Worm (Caenorhabditis elegans) whole organism, young adult: ENCODE data around the gene Y47D7A.19.

Experiments
- B0336.3 ChIP-seq: fragments of 200-800 bp; sonication (Bioruptor generic); IDR thresholded peaks from 2 replicates; pipeline ENCODE4 v1.3.6; 2022; ENCODE audit warnings: missing genetic modification characterization, missing compliant biosample characterization
- C17E4.6 ChIP-seq: fragments of 200-800 bp; sonication (Bioruptor generic); IDR thresholded peaks from 2 replicates; pipeline ENCODE4 v1.3.6; 2022; ENCODE audit warnings: missing genetic modification reagents, missing genetic modification characterization, missing compliant biosample characterization
- D2030.7 ChIP-seq: fragments of 200-800 bp; sonication (Bioruptor generic); IDR thresholded peaks from 2 replicates; pipeline ENCODE4 v1.3.6; 2022; ENCODE audit warnings: missing genetic modification reagents, missing genetic modification characterization, missing compliant biosample characterization
- F23B12.7 ChIP-seq: sonication (generic microtip); optimal IDR thresholded peaks from 2 replicates; lab custom pipeline; 2017; ENCODE audit warnings: missing genetic modification characterization, mild to moderate bottlenecking, missing compliant biosample characterization, antibody characterized with exemption, moderate library complexity; ENCODE audit not compliant: insufficient read depth
- F33H1.4 ChIP-seq: fragments of 200-800 bp; sonication (Bioruptor generic); IDR thresholded peaks from 2 replicates; pipeline ENCODE4 v1.3.6; 2022; ENCODE audit warnings: missing genetic modification reagents, missing genetic modification characterization, missing compliant biosample characterization
- F37B4.10 ChIP-seq: fragments of 200-800 bp; sonication (Bioruptor generic); IDR thresholded peaks from 2 replicates; pipeline ENCODE4 v1.3.6; 2022; ENCODE audit warnings: missing genetic modification characterization, missing compliant biosample characterization
- F49E8.2 ChIP-seq: sonication (generic microtip); optimal IDR thresholded peaks from 3 replicates; lab custom pipeline; 2017; ENCODE audit warnings: missing genetic modification characterization, mild to moderate bottlenecking, missing compliant biosample characterization, antibody characterized with exemption, moderate library complexity; ENCODE audit not compliant: insufficient read depth
- K11D2.4 ChIP-seq: fragments of 200-800 bp; sonication (Bioruptor generic); IDR thresholded peaks from 2 replicates; pipeline ENCODE4 v1.3.6; 2022; ENCODE audit warnings: missing genetic modification reagents, missing genetic modification characterization, missing compliant biosample characterization
- T07F8.4 ChIP-seq: sonication (generic microtip); optimal IDR thresholded peaks from 2 replicates; lab custom pipeline; 2016; ENCODE audit warnings: mild to moderate bottlenecking, missing genetic modification characterization, moderate library complexity, missing compliant biosample characterization
- Y53G8AR.9 ChIP-seq: fragments of 200-800 bp; sonication (Bioruptor generic); conservative IDR thresholded peaks from 2 replicates; pipeline ENCODE4 v1.3.6; 2022; ENCODE audit warnings: missing genetic modification reagents, missing genetic modification characterization, missing compliant biosample characterization
- attf-5 ChIP-seq: fragments of 200-800 bp; sonication (Bioruptor generic); optimal IDR thresholded peaks from 2 replicates; lab custom pipeline; 2018; ENCODE audit warnings: mild to moderate bottlenecking, missing genetic modification characterization, missing compliant biosample characterization
- attf-6 ChIP-seq: fragments of 200-800 bp; sonication (Bioruptor generic); IDR thresholded peaks from 2 replicates; pipeline ENCODE4 v1.3.6; 2022; ENCODE audit warnings: missing genetic modification reagents, missing genetic modification characterization, missing compliant biosample characterization
- ceh-100 ChIP-seq: fragments of 200-800 bp; sonication (Bioruptor generic); IDR thresholded peaks from 2 replicates; pipeline ENCODE4 v1.3.6; 2022; ENCODE audit warnings: missing genetic modification reagents, missing genetic modification characterization, missing compliant biosample characterization
- ceh-27 ChIP-seq: fragments of 200-800 bp; sonication (Bioruptor generic); optimal IDR thresholded peaks from 2 replicates; lab custom pipeline; 2018; ENCODE audit warnings: mild to moderate bottlenecking, missing genetic modification characterization, moderate library complexity, missing compliant biosample characterization
- dox-1 ChIP-seq: fragments of 200-800 bp; sonication (Bioruptor generic); IDR thresholded peaks from 2 replicates; pipeline ENCODE4 v1.3.6; 2022; ENCODE audit warnings: missing genetic modification reagents, missing genetic modification characterization, missing compliant biosample characterization
- dpl-1 ChIP-seq: fragments of 150-350 bp; optimal IDR thresholded peaks from 2 replicates; lab custom pipeline; 2014; ENCODE audit warnings: missing biosample characterization, missing genetic modification reagents, missing genetic modification characterization
- efl-1 ChIP-seq: fragments of 150-350 bp; optimal IDR thresholded peaks from 2 replicates; lab custom pipeline; 2014; ENCODE audit warnings: missing biosample characterization, missing genetic modification reagents, missing genetic modification characterization
- egl-44 ChIP-seq: fragments of 200-800 bp; sonication (Bioruptor generic); IDR thresholded peaks from 2 replicates; pipeline ENCODE4 v1.3.6; 2022; ENCODE audit warnings: missing genetic modification reagents, missing genetic modification characterization, missing compliant biosample characterization
- gei-17 ChIP-seq: fragments of 200-800 bp; sonication (Bioruptor generic); optimal IDR thresholded peaks from 2 replicates; lab custom pipeline; 2018; ENCODE audit warnings: mild to moderate bottlenecking, missing genetic modification characterization, missing compliant biosample characterization
- him-1 ChIP-seq: sonication (generic microtip); optimal IDR thresholded peaks from 2 replicates; lab custom pipeline; 2016; ENCODE audit warnings: missing genotype, missing genetic modification reagents, missing genetic modification characterization, missing compliant biosample characterization
- hmg-1.2 ChIP-seq: fragments of 200-800 bp; sonication (Bioruptor generic); IDR thresholded peaks from 2 replicates; pipeline ENCODE4 v1.3.6; 2022; ENCODE audit warnings: missing genetic modification reagents, missing genetic modification characterization, missing compliant biosample characterization
- hsf-1 ChIP-seq: fragments of 200-800 bp; sonication (Bioruptor generic); IDR thresholded peaks from 2 replicates; pipeline ENCODE4 v1.3.6; 2022; ENCODE audit warnings: missing genetic modification reagents, missing genetic modification characterization, missing compliant biosample characterization
- let-607 ChIP-seq, 2 experiments: fragments of 200-800 bp in 1 of 2; sonication (Bioruptor generic) in 1 of 2; sonication (generic microtip) in 1 of 2; optimal IDR thresholded peaks; 2 replicates each; lab custom pipeline; 2016 to 2018; ENCODE audit warnings: mild to moderate bottlenecking in 2 of 2, missing compliant biosample characterization in 2 of 2, missing genetic modification characterization in 2 of 2, moderate library complexity in 2 of 2, missing genotype in 1 of 2
- lin-35 ChIP-seq, 3 experiments: fragments of 150-350 bp in 2 of 3; sonication (generic microtip) in 1 of 3; optimal IDR thresholded peaks; 2 replicates each; lab custom pipeline; 2014 to 2018; ENCODE audit warnings: missing biosample characterization in 3 of 3, missing genetic modification characterization in 3 of 3, missing genetic modification reagents in 3 of 3
- lin-40 ChIP-seq: sonication (generic microtip); optimal IDR thresholded peaks from 2 replicates; lab custom pipeline; 2016; ENCODE audit warnings: missing genetic modification characterization, mild to moderate bottlenecking, missing compliant biosample characterization, missing genotype, missing genetic modification reagents
- lin-54 ChIP-seq: fragments of 200-800 bp; sonication (Bioruptor generic); optimal IDR thresholded peaks from 2 replicates; lab custom pipeline; 2018; ENCODE audit warnings: mild to moderate bottlenecking, missing genetic modification characterization, missing compliant biosample characterization
- lsl-1 ChIP-seq: fragments of 200-800 bp; sonication (Bioruptor generic); optimal IDR thresholded peaks from 2 replicates; lab custom pipeline; 2018; ENCODE audit warnings: mild to moderate bottlenecking, missing genetic modification characterization, moderate library complexity, missing compliant biosample characterization
- madf-6 ChIP-seq: fragments of 200-800 bp; sonication (Bioruptor generic); IDR thresholded peaks from 2 replicates; pipeline ENCODE4 v1.3.6; 2022; ENCODE audit warnings: missing genetic modification reagents, missing genetic modification characterization, missing compliant biosample characterization
- madf-8 ChIP-seq: fragments of 200-800 bp; sonication (Bioruptor generic); conservative IDR thresholded peaks from 2 replicates; pipeline ENCODE4 v1.3.6; 2022; ENCODE audit warnings: missing genetic modification reagents, missing genetic modification characterization, missing compliant biosample characterization
- mcd-1 ChIP-seq: fragments of 200-800 bp; sonication (Bioruptor generic); IDR thresholded peaks from 2 replicates; pipeline ENCODE4 v1.3.6; 2022; ENCODE audit warnings: missing genetic modification reagents, missing genetic modification characterization, missing compliant biosample characterization
- mxl-1 ChIP-seq: sonication (generic microtip); optimal IDR thresholded peaks from 2 replicates; lab custom pipeline; 2016; ENCODE audit warnings: missing genetic modification characterization, missing compliant biosample characterization
- nfya-2 ChIP-seq: fragments of 200-800 bp; sonication (Bioruptor generic); IDR thresholded peaks from 2 replicates; pipeline ENCODE4 v1.3.6; 2022; ENCODE audit warnings: missing genetic modification reagents, missing genetic modification characterization, missing compliant biosample characterization
- nhr-27 ChIP-seq: fragments of 200-800 bp; sonication (Bioruptor generic); optimal IDR thresholded peaks from 2 replicates; lab custom pipeline; 2018; ENCODE audit warnings: mild to moderate bottlenecking, missing genetic modification characterization, moderate library complexity, missing compliant biosample characterization
- nhr-80 ChIP-seq: sonication (generic microtip); optimal IDR thresholded peaks from 2 replicates; lab custom pipeline; 2016; ENCODE audit warnings: missing genetic modification characterization, missing compliant biosample characterization
- pbrm-1 ChIP-seq: fragments of 200-800 bp; sonication (Bioruptor generic); IDR thresholded peaks from 2 replicates; pipeline ENCODE4 v1.3.6; 2022; ENCODE audit warnings: missing genetic modification reagents, missing genetic modification characterization, missing compliant biosample characterization
- sdz-38 ChIP-seq: sonication (generic microtip); optimal IDR thresholded peaks from 2 replicates; lab custom pipeline; 2016; ENCODE audit warnings: missing genotype, missing genetic modification characterization, missing compliant biosample characterization
- snpc-1.1 ChIP-seq: sonication (generic microtip); optimal IDR thresholded peaks from 2 replicates; lab custom pipeline; 2017; ENCODE audit warnings: missing genetic modification characterization, mild to moderate bottlenecking, missing compliant biosample characterization, antibody characterized with exemption, moderate library complexity, missing genotype, missing genetic modification reagents; ENCODE audit not compliant: insufficient read depth
- snpc-3.4 ChIP-seq: sonication (generic microtip); optimal IDR thresholded peaks from 2 replicates; lab custom pipeline; 2017; ENCODE audit warnings: missing genetic modification characterization, mild to moderate bottlenecking, missing compliant biosample characterization, antibody characterized with exemption, moderate library complexity, missing genotype, missing genetic modification reagents
- snpc-4 ChIP-seq, 5 experiments: fragments of 150-350 bp in 1 of 5; sonication (generic microtip) in 4 of 5; optimal IDR thresholded peaks; 2 replicates each; lab custom pipeline; 2014 to 2018; ENCODE audit warnings: missing genetic modification characterization in 5 of 5, missing biosample characterization in 3 of 5, antibody characterized with exemption in 2 of 5, mild to moderate bottlenecking in 2 of 5, missing compliant biosample characterization in 2 of 5, missing genotype in 2 of 5, moderate library complexity in 2 of 5, missing genetic modification reagents in 1 of 5
- tbp1 ChIP-seq: fragments of 200-800 bp; sonication (Bioruptor generic); optimal IDR thresholded peaks from 2 replicates; lab custom pipeline; 2018; ENCODE audit warnings: mild to moderate bottlenecking, missing genetic modification characterization, missing compliant biosample characterization
- xnd-1 ChIP-seq: sonication (generic microtip); optimal IDR thresholded peaks from 2 replicates; lab custom pipeline; 2016; ENCODE audit warnings: missing genotype, missing genetic modification reagents, missing genetic modification characterization, missing compliant biosample characterization
- ztf-26 ChIP-seq: sonication (generic microtip); optimal IDR thresholded peaks from 2 replicates; lab custom pipeline; 2017; ENCODE audit warnings: missing genetic modification characterization, missing compliant biosample characterization

The Y47D7A.19 gene

ce11 chrV:4442749-4443381 lies 18.7 kb downstream of the Y47D7A.19 start, which contains the start of gene rft-1:
Gene rft-1, minus strand, starts transcription at chrV:4443223.
- TF ChIP-seq him-1 (tag; lab: Kevin White, UChicago) (peak; percentile 40), nhr-80 (tag; lab: Kevin White, UChicago) (peak; percentile 47), C17E4.6 (GFP tag; lab: Robert Waterston, UW) (no peak)

- TF ChIP-seq B0336.3 (no peak), snpc-1.1 (tag; lab: Kevin White, UChicago) (peak; percentile 89), snpc-3.4 (tag; lab: Kevin White, UChicago) (peak; percentile 74), nfya-2 (GFP tag; lab: Robert Waterston, UW) (no peak), F49E8.2 (tag; lab: Kevin White, UChicago) (peak; percentile 5), Y53G8AR.9 (GFP tag; lab: Robert Waterston, UW) (no peak), tbp1 (GFP tag; lab: Kevin White, UChicago) (peak; percentile 14), madf-6 (GFP tag; lab: Robert Waterston, UW) (peak; percentile 85), madf-8 (GFP tag; lab: Robert Waterston, UW) (0 out of 2 replicates have a peak, but pooled peaks have one; percentile 21), dox-1 (0 out of 2 replicates have a peak, but pooled peaks have one; percentile 38), hsf-1 (0 out of 2 replicates have a peak, but pooled peaks have one; percentile 15), D2030.7 (peak; percentile 65), attf-6 (GFP tag; lab: Robert Waterston, UW) (peak; percentile 71), T07F8.4 (tag; lab: Kevin White, UChicago) (no peak), gei-17 (GFP tag; lab: Kevin White, UChicago) (no peak), lsl-1 (GFP tag; lab: Kevin White, UChicago) (peak; percentile 71), lin-35 (GFP tag; optimal IDR thresholded peaks at IDR 0.05; lab: Kevin White, UChicago) (no peak), hmg-1.2 (peak; percentile 46), F33H1.4 (GFP tag; lab: Robert Waterston, UW) (peak; percentile 41; the same call in 1 of the 2 replicates), snpc-4 (GFP tag; optimal IDR thresholded peaks at IDR 0.05; lab: Kevin White, UChicago) (peak; percentile 91), snpc-4 (tag; optimal IDR thresholded peaks at IDR 0.05; lab: Kevin White, UChicago) (peak; percentile 35 to 96 (median 93)), ceh-100 (GFP tag; lab: Robert Waterston, UW) (peak; percentile 61; the same call in 1 of the 2 replicates), lin-54 (GFP tag; lab: Kevin White, UChicago) (peak; percentile 50), mcd-1 (GFP tag; lab: Robert Waterston, UW) (peak; percentile 54; the same call in 1 of the 2 replicates), efl-1 (peak; percentile 42), xnd-1 (tag; lab: Kevin White, UChicago) (peak; percentile 62), pbrm-1 (GFP tag; lab: Robert Waterston, UW) (peak; percentile 78)
- TF ChIP-seq, all 124 proteins: peak for 20
Measured at ce11 chrV:4447637-4448036, 23.5 kb downstream of the Y47D7A.19 start.

- TF ChIP-seq F23B12.7 (peak; percentile 15), nhr-27 (tag; lab: Kevin White, UChicago) (no peak), egl-44 (no peak), attf-5 (GFP tag; lab: Kevin White, UChicago) (peak; percentile 25), snpc-3.4 (tag; lab: Kevin White, UChicago) (no peak), sdz-38 (tag; lab: Kevin White, UChicago) (no peak), ceh-27 (GFP tag; lab: Kevin White, UChicago) (no peak), mxl-1 (tag; lab: Kevin White, UChicago) (no peak), let-607 (tag; optimal IDR thresholded peaks at IDR 0.05; lab: Kevin White, UChicago) (no peak), lin-35 (GFP tag; optimal IDR thresholded peaks at IDR 0.05; lab: Kevin White, UChicago) (peak; percentile 56 to 92 (median 72)), efl-1 (peak; percentile 79), dpl-1 (peak; percentile 87), F37B4.10 (GFP tag; lab: Robert Waterston, UW) (no peak), lin-54 (GFP tag; lab: Kevin White, UChicago) (peak; percentile 91), lin-40 (peak; percentile 42), madf-8 (GFP tag; lab: Robert Waterston, UW) (no peak), ztf-26 (tag; lab: Kevin White, UChicago) (no peak), K11D2.4 (GFP tag; lab: Robert Waterston, UW) (no peak)
Measured at ce11 chrV:4450523-4451089, 26.5 kb downstream of the Y47D7A.19 start, which contains the start of gene rft-2. Gene rft-2, minus strand, starts transcription at chrV:4450563.
